Fruit fly (Drosophila melanogaster): Measurements from ENCODE around the gene Cpr64Aa.
A peak's percentile ranks its signal among the peaks of the same experiment; 100 is the strongest.

Cpr64Aa gene

dm6 chr3L:4157852-4158251 is 51.1 kb downstream of the Cpr64Aa start:
- peak; percentile 3 for TF ChIP-seq EcR (GFP tag; optimal IDR thresholded peaks at IDR 0.05)
- TF ChIP-seq CG13204 (GFP tag; optimal IDR thresholded peaks at IDR 0.05) = no peak
- no peak for TF ChIP-seq D1 (tag; optimal IDR thresholded peaks at IDR 0.05)
